Fruit fly (Drosophila melanogaster) whole organism, embryonic: Measurements from ENCODE around the gene CG17778.

Experiments used
- Atf6 ChIP-seq: fragments of 200-800 bp; sonication (Bioruptor generic); IDR thresholded peaks from 2 replicates; pipeline ENCODE4 v1.3.6; 2022; ENCODE audit warnings: missing biosample characterization, missing genetic modification characterization
- Bteb2 ChIP-seq: fragments of 200-800 bp; sonication (Bioruptor generic); optimal IDR thresholded peaks from 2 replicates; lab custom pipeline; 2016; ENCODE audit warnings: missing biosample characterization, missing genetic modification characterization
- C15 ChIP-seq: fragments of 200-800 bp; sonication (Bioruptor generic); IDR thresholded peaks from 3 replicates; pipeline ENCODE4 v1.3.6; 2022; ENCODE audit warnings: missing biosample characterization, missing genetic modification characterization
- CG11504 ChIP-seq: fragments of 200-800 bp; sonication (Bioruptor generic); optimal IDR thresholded peaks from 3 replicates; lab custom pipeline; 2019; ENCODE audit warnings: missing biosample characterization, mild to moderate bottlenecking, missing genetic modification characterization, moderate library complexity
- CG13287 ChIP-seq: fragments of 200-800 bp; sonication (Bioruptor generic); IDR thresholded peaks from 2 replicates; pipeline ENCODE4 v1.3.6; 2022; ENCODE audit warnings: missing biosample characterization, missing genetic modification characterization; ENCODE audit not compliant: partially characterized antibody
- CG14710 ChIP-seq: fragments of 200-800 bp; sonication (Bioruptor generic); optimal IDR thresholded peaks from 3 replicates; lab custom pipeline; 2019; ENCODE audit warnings: missing biosample characterization, mild to moderate bottlenecking, missing genetic modification characterization, moderate library complexity
- CG15479 ChIP-seq: fragments of 200-800 bp; sonication (Bioruptor generic); optimal IDR thresholded peaks from 3 replicates; lab custom pipeline; 2019; ENCODE audit warnings: missing biosample characterization, mild to moderate bottlenecking, missing genetic modification characterization, moderate library complexity
- CG1603 ChIP-seq: fragments of 200-800 bp; sonication (Bioruptor generic); optimal IDR thresholded peaks from 2 replicates; lab custom pipeline; 2019; ENCODE audit warnings: missing biosample characterization, mild to moderate bottlenecking, missing genetic modification characterization, moderate library complexity
- CG2116 ChIP-seq: fragments of 200-800 bp; sonication (Bioruptor generic); optimal IDR thresholded peaks from 3 replicates; lab custom pipeline; 2018; ENCODE audit warnings: missing biosample characterization, mild to moderate bottlenecking, missing genetic modification characterization
- CG30403 ChIP-seq: fragments of 200-800 bp; sonication (Bioruptor generic); optimal IDR thresholded peaks from 3 replicates; lab custom pipeline; 2016; ENCODE audit warnings: missing biosample characterization, missing genetic modification characterization
- CG34376 ChIP-seq: fragments of 200-800 bp; sonication (Bioruptor generic); optimal IDR thresholded peaks from 2 replicates; lab custom pipeline; 2018; ENCODE audit warnings: missing biosample characterization, mild to moderate bottlenecking, missing genetic modification characterization
- CG3847 ChIP-seq: fragments of 200-800 bp; sonication (Bioruptor generic); IDR thresholded peaks from 2 replicates; pipeline ENCODE4 v1.3.6; 2022; ENCODE audit warnings: missing biosample characterization, missing genetic modification characterization
- CG4424 ChIP-seq: fragments of 200-800 bp; sonication (Bioruptor generic); optimal IDR thresholded peaks from 3 replicates; lab custom pipeline; 2016; ENCODE audit warnings: missing biosample characterization, missing genetic modification characterization
- CG4617 ChIP-seq: fragments of 200-800 bp; sonication (Bioruptor generic); optimal IDR thresholded peaks from 3 replicates; lab custom pipeline; 2016; ENCODE audit warnings: missing biosample characterization, missing genetic modification characterization, borderline replicate concordance
- CG6175 ChIP-seq: fragments of 200-800 bp; sonication (Bioruptor generic); IDR thresholded peaks from 3 replicates; pipeline ENCODE4 v1.3.6; 2022; ENCODE audit warnings: missing biosample characterization, missing genetic modification characterization
- CG7745 ChIP-seq: fragments of 200-800 bp; sonication (Bioruptor generic); optimal IDR thresholded peaks from 2 replicates; lab custom pipeline; 2018; ENCODE audit warnings: missing biosample characterization, mild to moderate bottlenecking, missing genetic modification characterization, moderate library complexity
- CG7786 ChIP-seq: fragments of 200-800 bp; sonication (Bioruptor generic); optimal IDR thresholded peaks from 2 replicates; lab custom pipeline; 2016; ENCODE audit warnings: missing biosample characterization, missing genetic modification characterization
- CG8944 ChIP-seq: fragments of 200-800 bp; sonication (Bioruptor generic); optimal IDR thresholded peaks from 3 replicates; lab custom pipeline; 2016; ENCODE audit warnings: missing biosample characterization, missing genetic modification characterization
- CoRest ChIP-seq: fragments of 200-800 bp; sonication (Bioruptor generic); optimal IDR thresholded peaks from 3 replicates; lab custom pipeline; 2018; ENCODE audit warnings: missing biosample characterization, mild to moderate bottlenecking, missing genetic modification characterization, moderate library complexity
- D19A ChIP-seq: fragments of 200-800 bp; optimal IDR thresholded peaks from 3 replicates; lab custom pipeline; 2019; ENCODE audit warnings: missing biosample characterization, mild to moderate bottlenecking, missing genetic modification characterization, moderate library complexity
- Dad ChIP-seq: fragments of 200-800 bp; sonication (Bioruptor generic); optimal IDR thresholded peaks from 3 replicates; lab custom pipeline; 2016; ENCODE audit warnings: missing biosample characterization, missing genetic modification characterization
- Deaf1 ChIP-seq: fragments of 200-800 bp; optimal IDR thresholded peaks from 3 replicates; lab custom pipeline; 2019; ENCODE audit warnings: missing biosample characterization, mild to moderate bottlenecking, missing genetic modification characterization, moderate library complexity
- Dll ChIP-seq: fragments of 200-800 bp; sonication (Bioruptor generic); IDR thresholded peaks from 4 replicates; pipeline ENCODE4 v1.3.6; 2022; ENCODE audit warnings: missing biosample characterization, missing genetic modification characterization; ENCODE audit not compliant: partially characterized antibody
- Dp ChIP-seq: fragments of 200-800 bp; sonication (Bioruptor generic); optimal IDR thresholded peaks from 2 replicates; lab custom pipeline; 2018; ENCODE audit warnings: missing biosample characterization, mild to moderate bottlenecking, missing genetic modification characterization, moderate library complexity
- Lhr ChIP-seq: fragments of 200-800 bp; sonication (Bioruptor generic); optimal IDR thresholded peaks from 3 replicates; lab custom pipeline; 2017; ENCODE audit warnings: mild to moderate bottlenecking, missing biosample characterization, missing genetic modification reagents, missing genetic modification characterization
- MBD-R2 ChIP-seq: fragments of 200-800 bp; sonication (Bioruptor generic); IDR thresholded peaks from 2 replicates; pipeline ENCODE4 v1.3.6; 2022; ENCODE audit warnings: missing biosample characterization, missing genetic modification characterization
- Myb ChIP-seq: fragments of 200-800 bp; sonication (Bioruptor generic); optimal IDR thresholded peaks from 2 replicates; lab custom pipeline; 2016; ENCODE audit warnings: missing biosample characterization, missing genetic modification characterization
- Side ChIP-seq: fragments of 200-800 bp; sonication (Bioruptor generic); optimal IDR thresholded peaks from 2 replicates; lab custom pipeline; 2016; ENCODE audit warnings: missing biosample characterization, missing genetic modification characterization
- amos ChIP-seq: fragments of 200-800 bp; sonication (Bioruptor generic); IDR thresholded peaks from 2 replicates; pipeline ENCODE4 v1.3.6; 2022; ENCODE audit warnings: missing biosample characterization, missing genetic modification characterization; ENCODE audit not compliant: partially characterized antibody
- ato ChIP-seq: fragments of 200-800 bp; sonication (Bioruptor generic); IDR thresholded peaks from 2 replicates; pipeline ENCODE4 v1.3.6; 2022; ENCODE audit warnings: missing biosample characterization, missing genetic modification characterization; ENCODE audit not compliant: partially characterized antibody
- cg ChIP-seq: fragments of 200-800 bp; sonication (Bioruptor generic); optimal IDR thresholded peaks from 3 replicates; lab custom pipeline; 2019; ENCODE audit warnings: missing biosample characterization, mild to moderate bottlenecking, missing genetic modification characterization, moderate library complexity
- chinmo ChIP-seq: fragments of 200-800 bp; sonication (Bioruptor generic); IDR thresholded peaks from 4 replicates; pipeline ENCODE4 v1.3.6; 2022; ENCODE audit warnings: missing biosample characterization, missing genetic modification characterization; ENCODE audit not compliant: partially characterized antibody
- chm ChIP-seq: fragments of 200-800 bp; sonication (Bioruptor generic); IDR thresholded peaks from 2 replicates; pipeline ENCODE4 v1.3.6; 2022; ENCODE audit warnings: missing biosample characterization, missing genetic modification characterization
- dati ChIP-seq: fragments of 200-800 bp; sonication (Bioruptor generic); IDR thresholded peaks from 2 replicates; pipeline ENCODE4 v1.3.6; 2022; ENCODE audit warnings: missing biosample characterization, missing genetic modification characterization
- dmrt11E ChIP-seq: fragments of 200-800 bp; sonication (Bioruptor generic); optimal IDR thresholded peaks from 3 replicates; lab custom pipeline; 2018; ENCODE audit warnings: missing biosample characterization, mild to moderate bottlenecking, missing genetic modification characterization, moderate library complexity
- dysf ChIP-seq: fragments of 200-800 bp; sonication (Bioruptor generic); IDR thresholded peaks from 3 replicates; pipeline ENCODE4 v1.3.6; 2022; ENCODE audit warnings: missing biosample characterization, missing genetic modification characterization
- eyg ChIP-seq: fragments of 200-800 bp; sonication (Bioruptor generic); optimal IDR thresholded peaks from 3 replicates; lab custom pipeline; 2016; ENCODE audit warnings: missing biosample characterization, missing genetic modification characterization
- fd3F ChIP-seq: fragments of 200-800 bp; sonication (Bioruptor generic); optimal IDR thresholded peaks from 2 replicates; lab custom pipeline; 2018; ENCODE audit warnings: missing biosample characterization, mild to moderate bottlenecking, missing genetic modification characterization, moderate library complexity
- gfzf ChIP-seq: fragments of 200-800 bp; sonication (Bioruptor generic); optimal IDR thresholded peaks from 2 replicates; lab custom pipeline; 2016; ENCODE audit warnings: missing biosample characterization, mild to moderate bottlenecking, missing genetic modification characterization, moderate library complexity
- insv ChIP-seq, 2 experiments: fragments of 200-800 bp; sonication (Bioruptor generic); optimal IDR thresholded peaks; 3 replicates each; lab custom pipeline; 2016 to 2018; ENCODE audit warnings: missing biosample characterization in 2 of 2, missing genetic modification characterization in 2 of 2
- knrl ChIP-seq: fragments of 200-800 bp; sonication (Bioruptor generic); IDR thresholded peaks from 3 replicates; pipeline ENCODE4 v1.3.6; 2022; ENCODE audit warnings: missing biosample characterization, missing genetic modification characterization; ENCODE audit not compliant: partially characterized antibody
- luna ChIP-seq: fragments of 200-800 bp; sonication (Bioruptor generic); optimal IDR thresholded peaks from 2 replicates; lab custom pipeline; 2016; ENCODE audit warnings: missing biosample characterization, missing genetic modification characterization
- org-1 ChIP-seq: fragments of 200-800 bp; sonication (Bioruptor generic); optimal IDR thresholded peaks from 2 replicates; lab custom pipeline; 2017; ENCODE audit warnings: missing biosample characterization, missing genetic modification characterization
- psq ChIP-seq: fragments of 200-800 bp; sonication (Bioruptor generic); optimal IDR thresholded peaks from 2 replicates; lab custom pipeline; 2017; ENCODE audit warnings: missing biosample characterization, missing genetic modification characterization
- pzg ChIP-seq: fragments of 200-800 bp; sonication (Bioruptor generic); optimal IDR thresholded peaks from 3 replicates; lab custom pipeline; 2018; ENCODE audit warnings: missing biosample characterization, mild to moderate bottlenecking, missing genetic modification characterization, moderate library complexity
- schlank ChIP-seq: fragments of 200-800 bp; sonication (Bioruptor generic); optimal IDR thresholded peaks from 2 replicates; lab custom pipeline; 2018; ENCODE audit warnings: missing biosample characterization, mild to moderate bottlenecking, missing genetic modification characterization
- sob ChIP-seq: fragments of 200-800 bp; sonication (Bioruptor generic); IDR thresholded peaks from 2 replicates; pipeline ENCODE4 v1.3.6; 2022; ENCODE audit warnings: missing biosample characterization, missing genetic modification characterization
- sug ChIP-seq: fragments of 200-800 bp; optimal IDR thresholded peaks from 2 replicates; lab custom pipeline; 2019; ENCODE audit warnings: missing biosample characterization, mild to moderate bottlenecking, missing genetic modification characterization, moderate library complexity
- yki ChIP-seq: fragments of >200 bp; optimal IDR thresholded peaks from 3 replicates; lab custom pipeline; 2018
- zfh1 ChIP-seq: fragments of 200-800 bp; sonication (Bioruptor generic); IDR thresholded peaks from 3 replicates; pipeline ENCODE4 v1.3.6; 2022; ENCODE audit warnings: missing biosample characterization, missing genetic modification characterization

Gene CG17778

dm6 chrX:494191-494554 lies 241 bp upstream of the CG17778 start (continued):
- TF ChIP-seq CG8944, result no peak
- no peak for TF ChIP-seq CG7745
- TF ChIP-seq amos (GFP tag; lab: Robert Waterston, UW), result no peak
- TF ChIP-seq CG6175, result no peak
- TF ChIP-seq schlank (tag; lab: Kevin White, UChicago), result no peak
- TF ChIP-seq dysf (GFP tag; lab: Robert Waterston, UW), result no peak
- TF ChIP-seq Atf6, result no peak
- no peak for TF ChIP-seq Side (GFP tag; lab: Kevin White, UChicago)
- no peak for TF ChIP-seq CG3847 (GFP tag; lab: Robert Waterston, UW)
- no peak for TF ChIP-seq CG30403 (GFP tag; lab: Kevin White, UChicago)
- no peak for TF ChIP-seq dati
- no peak for TF ChIP-seq D19A
- TF ChIP-seq dmrt11E (tag; lab: Kevin White, UChicago), result no peak
- no peak for TF ChIP-seq Dad (GFP tag; lab: Kevin White, UChicago)
- no peak for TF ChIP-seq CG4424 (GFP tag; lab: Kevin White, UChicago)
- no peak for TF ChIP-seq chm (GFP tag; lab: Robert Waterston, UW)
- peak in 1 of 2 experiments; percentile 16 for TF ChIP-seq insv (GFP tag; optimal IDR thresholded peaks at IDR 0.05; lab: Kevin White, UChicago)
- TF ChIP-seq yki (lab: Kevin White, UChicago), result no peak
- no peak for TF ChIP-seq CG15479 (GFP tag; lab: Kevin White, UChicago)
- no peak for TF ChIP-seq fd3F (GFP tag; lab: Kevin White, UChicago)
- no peak for TF ChIP-seq Dll (GFP tag; lab: Robert Waterston, UW)
- no peak for TF ChIP-seq org-1 (GFP tag; lab: Kevin White, UChicago)
- TF ChIP-seq, all 482 proteins: peak for 11

dm6 chrX:496326-496725 lies 1.9 kb downstream of the CG17778 start, which contains the start of gene svr:
Gene svr (plus strand): TSS chrX:496446.
- peak; percentile 19 for TF ChIP-seq Myb (GFP tag; lab: Kevin White, UChicago)
- TF ChIP-seq knrl (GFP tag; lab: Robert Waterston, UW), result 0 out of 3 replicates have a peak, but pooled peaks have one; percentile 27
- peak; percentile 75 for TF ChIP-seq pzg (GFP tag; lab: Kevin White, UChicago)
- peak; percentile 9 for TF ChIP-seq CG34376 (GFP tag; lab: Kevin White, UChicago)
- TF ChIP-seq Dp, result peak; percentile 91
- TF ChIP-seq sob (GFP tag; lab: Robert Waterston, UW), result no peak
- peak; percentile 80; the same call in 1 of the 4 replicates for TF ChIP-seq chinmo (GFP tag; lab: Robert Waterston, UW)
- TF ChIP-seq eyg (GFP tag; lab: Kevin White, UChicago), result no peak
- TF ChIP-seq CG4424 (GFP tag; lab: Kevin White, UChicago), result no peak
- peak; percentile 37 for TF ChIP-seq Lhr (GFP tag; lab: Kevin White, UChicago)
- TF ChIP-seq CoRest (tag; lab: Kevin White, UChicago), result peak; percentile 15
- TF ChIP-seq CG7786 (GFP tag; lab: Kevin White, UChicago), result no peak
- peak; percentile 78 for TF ChIP-seq cg (GFP tag; lab: Kevin White, UChicago)
- TF ChIP-seq zfh1, result no peak
- TF ChIP-seq psq (GFP tag; lab: Kevin White, UChicago), result no peak
- TF ChIP-seq CG2116 (GFP tag; lab: Kevin White, UChicago), result peak; percentile 12
- TF ChIP-seq ato (GFP tag; lab: Robert Waterston, UW), result no peak
- TF ChIP-seq luna, result no peak
- TF ChIP-seq gfzf, result peak; percentile 19
- TF ChIP-seq CG14710 (tag; lab: Kevin White, UChicago), result peak; percentile 45
- TF ChIP-seq CG4617 (GFP tag; lab: Kevin White, UChicago), result peak; percentile 58
- TF ChIP-seq CG13287 (GFP tag; lab: Robert Waterston, UW), result peak; percentile 30; the same call in 1 of the 2 replicates
- peak; percentile 18 for TF ChIP-seq sug (tag; lab: Kevin White, UChicago)
- peak; percentile 55 for TF ChIP-seq Deaf1 (tag; lab: Kevin White, UChicago)
- peak; percentile 42 for TF ChIP-seq MBD-R2 (GFP tag; lab: Robert Waterston, UW)
- TF ChIP-seq amos (GFP tag; lab: Robert Waterston, UW), result peak; percentile 48; the same call in 1 of the 2 replicates
- peak; percentile 12 for TF ChIP-seq CG11504 (tag; lab: Kevin White, UChicago)
- no peak for TF ChIP-seq C15
- no peak for TF ChIP-seq Bteb2 (GFP tag; lab: Kevin White, UChicago)
- peak; percentile 65 for TF ChIP-seq CG1603 (tag; lab: Kevin White, UChicago)
